Worm (Caenorhabditis elegans) whole organism, L4 larva: Measurements from ENCODE around the gene srd-42.

Source experiments
- D1046.2 ChIP-seq: fragments of 200-800 bp; sonication (Bioruptor generic); IDR thresholded peaks from 2 replicates; pipeline ENCODE4 v1.3.6; 2022; ENCODE audit warnings: missing genetic modification characterization, missing compliant biosample characterization
- F37D6.2 ChIP-seq: sonication (generic microtip); optimal IDR thresholded peaks from 2 replicates; lab custom pipeline; 2016; ENCODE audit warnings: mild to moderate bottlenecking, missing genetic modification characterization, missing compliant biosample characterization
- F44E2.7 ChIP-seq: fragments of 200-800 bp; sonication (Bioruptor generic); IDR thresholded peaks from 2 replicates; pipeline ENCODE4 v2.1.2; 2022; ENCODE audit warnings: missing genetic modification characterization, missing compliant biosample characterization
- F49E8.2 ChIP-seq: sonication (generic microtip); optimal IDR thresholded peaks from 2 replicates; lab custom pipeline; 2016; ENCODE audit warnings: missing compliant biosample characterization, mild to moderate bottlenecking, missing genetic modification characterization, borderline replicate concordance
- T20F7.1 ChIP-seq: fragments of 200-800 bp; sonication (Bioruptor generic); optimal IDR thresholded peaks from 2 replicates; lab custom pipeline; 2018; ENCODE audit warnings: mild to moderate bottlenecking, missing genetic modification characterization, missing compliant biosample characterization
- T26A8.4 ChIP-seq: fragments of 200-800 bp; sonication (Bioruptor generic); IDR thresholded peaks from 2 replicates; pipeline ENCODE4 v1.3.6; 2022; ENCODE audit warnings: missing genetic modification characterization, missing compliant biosample characterization
- Y5F2A.4 ChIP-seq: fragments of 200-800 bp; sonication (Bioruptor generic); optimal IDR thresholded peaks from 2 replicates; lab custom pipeline; 2018; ENCODE audit warnings: mild to moderate bottlenecking, missing genetic modification characterization, missing compliant biosample characterization
- ZK337.2 ChIP-seq: fragments of 200-800 bp; sonication (Bioruptor generic); IDR thresholded peaks from 2 replicates; pipeline ENCODE4 v1.3.6; 2022; ENCODE audit warnings: missing genetic modification reagents, missing genetic modification characterization, missing compliant biosample characterization
- ZK546.5 ChIP-seq, 2 experiments: sonication (generic microtip); optimal IDR thresholded peaks; 2 replicates each; lab custom pipeline; 2017; ENCODE audit warnings: missing biosample characterization in 2 of 2, missing genetic modification characterization in 2 of 2
- aha-1 ChIP-seq: fragments of 150-350 bp; peaks from one replicate; lab custom pipeline; 2014; ENCODE audit warnings: missing biosample characterization, missing genetic modification characterization
- arid-1 ChIP-seq: fragments of 200-800 bp; sonication (Bioruptor generic); conservative IDR thresholded peaks from 2 replicates; pipeline ENCODE4 v1.3.6; 2022; ENCODE audit warnings: missing genetic modification reagents, missing genetic modification characterization, missing compliant biosample characterization
- ceh-20 ChIP-seq: fragments of 200-800 bp; sonication (Bioruptor generic); IDR thresholded peaks from 2 replicates; pipeline ENCODE4 v1.3.6; 2022; ENCODE audit warnings: missing genetic modification reagents, missing genetic modification characterization, missing compliant biosample characterization
- ceh-28 ChIP-seq: fragments of 150-350 bp; optimal IDR thresholded peaks from 2 replicates; lab custom pipeline; 2014; ENCODE audit warnings: missing biosample characterization, missing genetic modification reagents, missing genetic modification characterization
- ceh-32 ChIP-seq: sonication (generic microtip); optimal IDR thresholded peaks from 2 replicates; lab custom pipeline; 2016; ENCODE audit warnings: mild to moderate bottlenecking, missing genetic modification characterization, missing compliant biosample characterization; ENCODE audit not compliant: poor library complexity
- ceh-62 ChIP-seq: sonication (generic microtip); optimal IDR thresholded peaks from 2 replicates; lab custom pipeline; 2017; ENCODE audit warnings: missing biosample characterization, missing genetic modification characterization
- ces-1 ChIP-seq: fragments of 150-350 bp; sonication (generic microtip); optimal IDR thresholded peaks from 4 replicates; lab custom pipeline; 2014; ENCODE audit warnings: missing biosample characterization, missing genetic modification reagents, missing genetic modification characterization
- cey-2 ChIP-seq: sonication (generic microtip); optimal IDR thresholded peaks from 3 replicates; lab custom pipeline; 2017; ENCODE audit warnings: missing genetic modification characterization, mild to moderate bottlenecking, missing compliant biosample characterization, antibody characterized with exemption, borderline replicate concordance; ENCODE audit not compliant: insufficient read depth
- dpl-1 ChIP-seq: fragments of 150-350 bp; optimal IDR thresholded peaks from 2 replicates; lab custom pipeline; 2014; ENCODE audit warnings: missing biosample characterization, missing genetic modification reagents, missing genetic modification characterization
- gei-8 ChIP-seq: fragments of 200-800 bp; sonication (Bioruptor generic); optimal IDR thresholded peaks from 2 replicates; lab custom pipeline; 2018; ENCODE audit warnings: mild to moderate bottlenecking, missing genetic modification characterization, missing compliant biosample characterization
- hif-1 ChIP-seq, 2 experiments: sonication (generic microtip); optimal IDR thresholded peaks; 2 replicates each; lab custom pipeline; 2016 to 2017; ENCODE audit warnings: missing compliant biosample characterization in 2 of 2, missing genetic modification characterization in 2 of 2, missing genetic modification reagents in 2 of 2, missing genotype in 2 of 2, mild to moderate bottlenecking in 1 of 2
- lin-1 ChIP-seq: fragments of 200-800 bp; sonication (Bioruptor generic); IDR thresholded peaks from 2 replicates; pipeline ENCODE4 v1.3.6; 2022; ENCODE audit warnings: missing genetic modification reagents, missing genetic modification characterization, missing compliant biosample characterization
- lin-13 ChIP-seq: fragments of 150-350 bp; optimal IDR thresholded peaks from 2 replicates; lab custom pipeline; 2014; ENCODE audit warnings: missing biosample characterization, missing genetic modification reagents, missing genetic modification characterization
- lin-15B ChIP-seq: fragments of 150-350 bp; sonication (generic microtip); optimal IDR thresholded peaks from 3 replicates; lab custom pipeline; 2014; ENCODE audit warnings: missing biosample characterization, missing genetic modification characterization
- lin-29 ChIP-seq: fragments of 200-800 bp; sonication (Bioruptor generic); IDR thresholded peaks from 2 replicates; pipeline ENCODE4 v1.3.6; 2022; ENCODE audit warnings: missing genetic modification reagents, missing genetic modification characterization, missing compliant biosample characterization
- lin-39 ChIP-seq: fragments of 150-350 bp; optimal IDR thresholded peaks from 2 replicates; lab custom pipeline; 2014; ENCODE audit warnings: missing biosample characterization, missing genetic modification reagents, missing genetic modification characterization
- madf-5 ChIP-seq, 2 experiments: fragments of 200-800 bp; sonication (Bioruptor generic); IDR thresholded peaks; 2 replicates each; pipeline ENCODE4 v1.3.6; 2022; ENCODE audit warnings: missing compliant biosample characterization in 2 of 2, missing genetic modification characterization in 2 of 2
- mdt-29 ChIP-seq: fragments of 200-800 bp; sonication (Bioruptor generic); IDR thresholded peaks from 2 replicates; pipeline ENCODE4 v1.3.6; 2022; ENCODE audit warnings: missing genetic modification reagents, missing genetic modification characterization, missing compliant biosample characterization
- mep-1 ChIP-seq: fragments of 150-350 bp; sonication (generic microtip); optimal IDR thresholded peaks from 3 replicates; lab custom pipeline; 2014; ENCODE audit warnings: missing biosample characterization, missing genetic modification characterization
- mxl-2 ChIP-seq: fragments of 200-800 bp; sonication (Bioruptor generic); conservative IDR thresholded peaks from 2 replicates; pipeline ENCODE4 v1.3.6; 2022; ENCODE audit warnings: missing genetic modification reagents, missing genetic modification characterization, missing compliant biosample characterization
- nhr-102 ChIP-seq: sonication (generic microtip); optimal IDR thresholded peaks from 2 replicates; lab custom pipeline; 2016; ENCODE audit warnings: mild to moderate bottlenecking, missing genetic modification characterization, moderate library complexity, missing compliant biosample characterization
- nhr-25 ChIP-seq: sonication (generic microtip); optimal IDR thresholded peaks from 2 replicates; lab custom pipeline; 2017; ENCODE audit warnings: missing genetic modification characterization, mild to moderate bottlenecking, missing compliant biosample characterization, antibody characterized with exemption, moderate library complexity, borderline replicate concordance; ENCODE audit not compliant: insufficient read depth
- nhr-42 ChIP-seq: fragments of 200-800 bp; sonication (Bioruptor generic); IDR thresholded peaks from 2 replicates; pipeline ENCODE4 v1.3.6; 2022; ENCODE audit warnings: missing genetic modification characterization, missing compliant biosample characterization
- nhr-48 ChIP-seq: sonication (generic microtip); optimal IDR thresholded peaks from 2 replicates; lab custom pipeline; 2016; ENCODE audit warnings: mild to moderate bottlenecking, missing genetic modification characterization, missing compliant biosample characterization
- nhr-76 ChIP-seq: fragments of 150-350 bp; optimal IDR thresholded peaks from 2 replicates; lab custom pipeline; 2014; ENCODE audit warnings: missing biosample characterization, missing genetic modification characterization
- nhr-77 ChIP-seq: fragments of 150-350 bp; optimal IDR thresholded peaks from 2 replicates; lab custom pipeline; 2014; ENCODE audit warnings: missing biosample characterization, missing genetic modification characterization
- pqm-1 ChIP-seq: sonication (generic microtip); optimal IDR thresholded peaks from 2 replicates; lab custom pipeline; 2017; ENCODE audit warnings: missing biosample characterization, missing genetic modification characterization
- rbr-2 ChIP-seq: sonication (generic microtip); optimal IDR thresholded peaks from 2 replicates; lab custom pipeline; 2016; ENCODE audit warnings: missing genotype, missing genetic modification characterization, missing compliant biosample characterization
- sdz-12 ChIP-seq: fragments of 200-800 bp; sonication (Bioruptor generic); optimal IDR thresholded peaks from 2 replicates; lab custom pipeline; 2018; ENCODE audit warnings: mild to moderate bottlenecking, missing genetic modification characterization, missing compliant biosample characterization
- skn-1 ChIP-seq: fragments of 150-350 bp; optimal IDR thresholded peaks from 2 replicates; lab custom pipeline; 2014; ENCODE audit warnings: missing biosample characterization, missing genetic modification characterization
- spr-1 ChIP-seq: sonication (generic microtip); optimal IDR thresholded peaks from 2 replicates; lab custom pipeline; 2016; ENCODE audit warnings: mild to moderate bottlenecking, missing genetic modification characterization, missing compliant biosample characterization
- tag-97 ChIP-seq: fragments of 200-800 bp; sonication (Bioruptor generic); IDR thresholded peaks from 2 replicates; pipeline ENCODE4 v1.3.6; 2022; ENCODE audit warnings: missing genetic modification characterization, missing compliant biosample characterization
- unc-130 ChIP-seq: sonication (generic microtip); optimal IDR thresholded peaks from 2 replicates; lab custom pipeline; 2016; ENCODE audit warnings: missing genetic modification reagents, missing genetic modification characterization, missing compliant biosample characterization
- unc-39 ChIP-seq: sonication (generic microtip); optimal IDR thresholded peaks from 2 replicates; lab custom pipeline; 2017; ENCODE audit warnings: missing biosample characterization, missing genetic modification characterization
- vab-7 ChIP-seq: fragments of 200-800 bp; sonication (Bioruptor generic); IDR thresholded peaks from 2 replicates; pipeline ENCODE4 v1.3.6; 2022; ENCODE audit warnings: missing genetic modification reagents, missing genetic modification characterization, missing compliant biosample characterization
- zag-1 ChIP-seq: fragments of 150-350 bp; optimal IDR thresholded peaks from 2 replicates; lab custom pipeline; 2014; ENCODE audit warnings: missing biosample characterization, missing genetic modification characterization
- zip-11 ChIP-seq: fragments of 200-800 bp; sonication (Bioruptor generic); IDR thresholded peaks from 2 replicates; pipeline ENCODE4 v1.3.6; 2022; ENCODE audit warnings: missing genetic modification characterization, missing compliant biosample characterization
- zip-2 ChIP-seq: fragments of 150-350 bp; optimal IDR thresholded peaks from 2 replicates; lab custom pipeline; 2014; ENCODE audit warnings: missing biosample characterization, missing genetic modification characterization

The srd-42 gene

DNA sequence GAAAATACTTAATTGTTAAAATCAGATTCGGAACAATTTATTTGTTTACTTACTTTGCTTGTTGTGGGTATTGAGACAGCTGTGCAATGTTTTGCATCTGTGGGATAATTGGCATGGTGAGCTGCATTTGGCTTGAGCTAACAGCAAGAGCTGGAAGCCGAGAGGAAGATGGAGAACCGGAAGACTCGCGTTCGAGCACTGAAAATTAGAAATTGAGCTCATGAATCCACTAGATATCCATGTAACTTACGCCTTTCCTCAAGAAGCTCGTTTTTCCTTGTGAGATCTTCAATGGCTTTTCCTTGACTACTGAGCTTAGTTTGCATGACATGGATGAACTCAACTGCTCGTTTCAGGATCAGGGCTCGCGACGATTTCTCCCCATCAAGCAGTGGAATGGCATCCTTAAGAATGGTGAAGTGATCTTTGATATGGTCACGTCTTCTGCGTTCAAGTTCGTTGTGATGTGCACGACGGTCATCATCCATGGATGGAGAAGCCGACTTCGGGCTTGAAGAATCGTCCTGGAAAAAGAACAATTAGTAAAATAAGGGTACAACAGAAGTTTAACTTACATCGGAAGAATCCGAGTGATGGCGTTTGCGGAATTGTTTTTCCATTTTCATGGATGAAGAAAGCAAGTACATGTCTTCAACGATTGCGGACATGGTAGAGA is 47.0 kb upstream of the srd-42 start (continued):
- no peak for TF ChIP-seq D1046.2 (GFP tag; lab: Robert Waterston, UW)
- no peak for TF ChIP-seq ceh-20 (GFP tag; lab: Robert Waterston, UW)
- TF ChIP-seq mep-1, result no peak
- no peak for TF ChIP-seq skn-1 (tag; lab: Kevin White, UChicago)
- no peak for TF ChIP-seq sdz-12
- TF ChIP-seq ZK546.5 (tag; optimal IDR thresholded peaks at IDR 0.05; lab: Kevin White, UChicago), result no peak
- TF ChIP-seq zip-2, result no peak
- peak; percentile 7 for TF ChIP-seq aha-1 (tag; lab: Kevin White, UChicago)
- TF ChIP-seq dpl-1 (GFP tag; lab: Kevin White, UChicago), result no peak
- TF ChIP-seq zip-11 (GFP tag; lab: Robert Waterston, UW), result no peak
- no peak for TF ChIP-seq madf-5 (GFP tag; IDR thresholded peaks at IDR 0.05; lab: Robert Waterston, UW)
- TF ChIP-seq lin-15B (tag; lab: Kevin White, UChicago), result no peak
- TF ChIP-seq lin-1, result no peak
- no peak for TF ChIP-seq F49E8.2 (tag; lab: Kevin White, UChicago)
- no peak for TF ChIP-seq nhr-42
- no peak for TF ChIP-seq F37D6.2 (tag; lab: Kevin White, UChicago)

ce11 chrX:13349230-13350122 is 46.2 kb upstream of the srd-42 start:
- TF ChIP-seq unc-39 (tag; lab: Kevin White, UChicago) (no peak), arid-1 (GFP tag; lab: Robert Waterston, UW) (peak; percentile 62), nhr-25 (tag; lab: Kevin White, UChicago) (no peak), F37D6.2 (tag; lab: Kevin White, UChicago) (no peak), nhr-48 (tag; lab: Kevin White, UChicago) (peak; percentile 39), ces-1 (no peak), pqm-1 (tag; lab: Kevin White, UChicago) (no peak), ceh-62 (tag; lab: Kevin White, UChicago) (no peak), ZK337.2 (GFP tag; lab: Robert Waterston, UW) (no peak), vab-7 (GFP tag; lab: Robert Waterston, UW) (no peak), ceh-28 (tag; lab: Kevin White, UChicago) (no peak), ceh-32 (tag; lab: Kevin White, UChicago) (no peak), ZK546.5 (tag; optimal IDR thresholded peaks at IDR 0.05; lab: Kevin White, UChicago) (no peak), zag-1 (tag; lab: Kevin White, UChicago) (no peak), spr-1 (tag; lab: Kevin White, UChicago) (peak; percentile 38), hif-1 (tag; optimal IDR thresholded peaks at IDR 0.05; lab: Kevin White, UChicago) (peak in 1 of 2 experiments; percentile 53), rbr-2 (tag; lab: Kevin White, UChicago) (no peak), tag-97 (GFP tag; lab: Robert Waterston, UW) (no peak), T20F7.1 (GFP tag; lab: Kevin White, UChicago) (peak; percentile 57), unc-130 (no peak), cey-2 (no peak), mdt-29 (GFP tag; lab: Robert Waterston, UW) (peak; percentile 75), T26A8.4 (GFP tag; lab: Robert Waterston, UW) (peak; percentile 90), mxl-2 (GFP tag; lab: Robert Waterston, UW) (no peak), nhr-77 (peak; percentile 35), D1046.2 (GFP tag; lab: Robert Waterston, UW) (no peak), lin-13 (GFP tag; lab: Kevin White, UChicago) (peak; percentile 8), gei-8 (GFP tag; lab: Kevin White, UChicago) (peak; percentile 73), nhr-76 (tag; lab: Kevin White, UChicago) (no peak), lin-39 (no peak), lin-1 (no peak), nhr-102 (tag; lab: Kevin White, UChicago) (peak; percentile 64), madf-5 (GFP tag; IDR thresholded peaks at IDR 0.05; lab: Robert Waterston, UW) (no peak), F44E2.7 (GFP tag; lab: Robert Waterston, UW) (no peak), Y5F2A.4 (GFP tag; lab: Kevin White, UChicago) (no peak), lin-29 (GFP tag; lab: Robert Waterston, UW) (no peak; the same call in 1 of the 2 replicates)
